Fruit fly (Drosophila melanogaster): ENCODE data around the gene CG13926.

CG13926 gene

dm6 chr3L:1586266-1587054, 31.5 kb downstream of the CG13926 start (continued):
- TF ChIP-seq lov (optimal IDR thresholded peaks at IDR 0.05) (no peak), lov (GFP tag; IDR thresholded peaks at IDR 0.05) (0 out of 3 replicates have a peak, but pooled peaks have one; percentile 54), nerfin-2 (GFP tag; IDR thresholded peaks at IDR 0.05; ENCODE audit: partially characterized antibody) (no peak; the same call in 1 of the 2 replicates), pzg (GFP tag; optimal IDR thresholded peaks at IDR 0.05) (no peak), CG1529 (GFP tag; optimal IDR thresholded peaks at IDR 0.05) (no peak), CG14441 (GFP tag; IDR thresholded peaks at IDR 0.05) (no peak), kah (GFP tag; optimal IDR thresholded peaks at IDR 0.05) (peak; percentile 33), ab (GFP tag; optimal IDR thresholded peaks at IDR 0.05) (no peak), E2f2 (GFP tag; IDR thresholded peaks at IDR 0.05) (peak; percentile 24; the same call in 1 of the 2 replicates), Jarid2 (GFP tag; optimal IDR thresholded peaks at IDR 0.05) (peak; percentile 98), bsh (GFP tag; optimal IDR thresholded peaks at IDR 0.05) (peak in 1 of 2 experiments; percentile 67), CG31365 (tag; optimal IDR thresholded peaks at IDR 0.05) (peak; percentile 65), tap (tag; optimal IDR thresholded peaks at IDR 0.05) (no peak), ken (GFP tag; IDR thresholded peaks at IDR 0.05) (0 out of 3 replicates have a peak, but pooled peaks have one; percentile 18), ranshi (GFP tag; IDR thresholded peaks at IDR 0.05) (peak; percentile 8; the same call in 1 of the 2 replicates), CG6175 (GFP tag; IDR thresholded peaks at IDR 0.05) (0 out of 3 replicates have a peak, but pooled peaks have one; percentile 24), br (optimal IDR thresholded peaks at IDR 0.05) (no peak), Ravus (GFP tag; IDR thresholded peaks at IDR 0.05) (no peak), CG2199 (GFP tag; IDR thresholded peaks at IDR 0.05) (peak; percentile 61; the same call in 1 of the 3 replicates), tll (GFP tag; optimal IDR thresholded peaks at IDR 0.05) (no peak), Bteb2 (GFP tag; optimal IDR thresholded peaks at IDR 0.05) (no peak), gsb (GFP tag; IDR thresholded peaks at IDR 0.05) (no peak), CG2712 (tag; optimal IDR thresholded peaks at IDR 0.05) (peak; percentile 3), CG3281 (GFP tag; optimal IDR thresholded peaks at IDR 0.05) (peak; percentile 4), corto (GFP tag; optimal IDR thresholded peaks at IDR 0.05) (peak; percentile 10), CG17568 (GFP tag; optimal IDR thresholded peaks at IDR 0.05) (peak; percentile 12), sqz (GFP tag; optimal IDR thresholded peaks at IDR 0.05) (no peak), Gug (GFP tag; IDR thresholded peaks at IDR 0.05) (no peak), CG17361 (GFP tag; IDR thresholded peaks at IDR 0.05) (no peak), gcm (GFP tag; optimal IDR thresholded peaks at IDR 0.05) (peak; percentile 22), CG2678 (tag; optimal IDR thresholded peaks at IDR 0.05) (peak; percentile 24), unc-4 (GFP tag; IDR thresholded peaks at IDR 0.05; ENCODE audit: partially characterized antibody) (peak; percentile 55; the same call in 1 of the 2 replicates), CG1832 (GFP tag; optimal IDR thresholded peaks at IDR 0.05) (peak; percentile 15), usp (GFP tag; optimal IDR thresholded peaks at IDR 0.05) (no peak), dpn (GFP tag; optimal IDR thresholded peaks at IDR 0.05) (no peak), CG17359 (tag; optimal IDR thresholded peaks at IDR 0.05) (peak; percentile 14), NFAT (GFP tag; IDR thresholded peaks at IDR 0.05) (0 out of 2 replicates have a peak, but pooled peaks have one; percentile 19), Antp (GFP tag; optimal IDR thresholded peaks at IDR 0.05) (no peak), mirr (GFP tag; optimal IDR thresholded peaks at IDR 0.05) (peak; percentile 69), ara (GFP tag; IDR thresholded peaks at IDR 0.05) (no peak), slp2 (GFP tag; optimal IDR thresholded peaks at IDR 0.05) (no peak), CG1602 (GFP tag; optimal IDR thresholded peaks at IDR 0.05) (no peak), Hsf (GFP tag; optimal IDR thresholded peaks at IDR 0.05) (no peak), hb (GFP tag; IDR thresholded peaks at IDR 0.05; ENCODE audit: partially characterized antibody) (no peak), crol (GFP tag; IDR thresholded peaks at IDR 0.05) (peak; percentile 30; the same call in 1 of the 2 replicates), CG14050 (GFP tag; IDR thresholded peaks at IDR 0.05) (no peak), CG10147 (GFP tag; optimal IDR thresholded peaks at IDR 0.05) (no peak), jumu (GFP tag; optimal IDR thresholded peaks at IDR 0.05) (no peak), scrt (GFP tag; optimal IDR thresholded peaks at IDR 0.05) (peak; percentile 4)
